Worm (Caenorhabditis elegans) whole organism, L3 larva: ENCODE results near the gene cogc-2.

ENCODE experiments used
- R02D3.7 ChIP-seq: fragments of 150-350 bp; optimal IDR thresholded peaks from 2 replicates; lab custom pipeline; 2014; ENCODE audit warnings: missing biosample characterization, missing genetic modification characterization
- ZK546.5 ChIP-seq: sonication (generic microtip); optimal IDR thresholded peaks from 2 replicates; lab custom pipeline; 2017; ENCODE audit warnings: missing biosample characterization, missing genetic modification characterization
- aly-2 ChIP-seq: fragments of 150-350 bp; optimal IDR thresholded peaks from 2 replicates; lab custom pipeline; 2014; ENCODE audit warnings: missing biosample characterization, missing genetic modification characterization
- ama-1 ChIP-seq: fragments of 150-350 bp; optimal IDR thresholded peaks from 2 replicates; lab custom pipeline; 2018
- ceh-16 ChIP-seq: sonication (generic microtip); optimal IDR thresholded peaks from 2 replicates; lab custom pipeline; 2017; ENCODE audit warnings: missing biosample characterization, missing genetic modification characterization
- ceh-28 ChIP-seq: fragments of 150-350 bp; optimal IDR thresholded peaks from 2 replicates; lab custom pipeline; 2014; ENCODE audit warnings: missing biosample characterization, missing genetic modification reagents, missing genetic modification characterization
- ceh-82 ChIP-seq: fragments of 150-350 bp; optimal IDR thresholded peaks from 2 replicates; lab custom pipeline; 2014; ENCODE audit warnings: missing biosample characterization, missing genetic modification characterization
- ceh-9 ChIP-seq: sonication (generic microtip); optimal IDR thresholded peaks from 2 replicates; lab custom pipeline; 2018; ENCODE audit warnings: missing biosample characterization, missing genetic modification characterization
- egl-27 ChIP-seq: sonication (generic microtip); optimal IDR thresholded peaks from 4 replicates; lab custom pipeline; 2017; ENCODE audit warnings: missing biosample characterization, missing genetic modification reagents, missing genetic modification characterization
- egl-5 ChIP-seq: fragments of 150-350 bp; optimal IDR thresholded peaks from 2 replicates; lab custom pipeline; 2017; ENCODE audit warnings: missing biosample characterization, missing genetic modification reagents, missing genetic modification characterization, inconsistent platforms
- elt-1 ChIP-seq: fragments of 150-350 bp; optimal IDR thresholded peaks from 2 replicates; lab custom pipeline; 2014; ENCODE audit warnings: missing biosample characterization, missing genetic modification characterization
- elt-2 ChIP-seq: sonication (generic microtip); optimal IDR thresholded peaks from 2 replicates; lab custom pipeline; 2016; ENCODE audit warnings: missing genetic modification reagents, mild to moderate bottlenecking, missing genetic modification characterization, missing compliant biosample characterization
- elt-3 ChIP-seq, 3 experiments: fragments of 150-350 bp in 1 of 3; sonication (generic microtip) in 2 of 3; optimal IDR thresholded peaks; 2 replicates in 2 of 3; 4 replicates in 1 of 3; lab custom pipeline; 2014 to 2017; ENCODE audit warnings: missing biosample characterization in 3 of 3, missing genetic modification characterization in 3 of 3
- eor-1 ChIP-seq, 2 experiments: fragments of 150-350 bp; optimal IDR thresholded peaks; 2 replicates each; lab custom pipeline; 2014 to 2018; ENCODE audit warnings: missing biosample characterization in 2 of 2, missing genetic modification characterization in 2 of 2
- fkh-10 ChIP-seq: sonication (generic microtip); optimal IDR thresholded peaks from 2 replicates; lab custom pipeline; 2017; ENCODE audit warnings: missing biosample characterization, missing genetic modification reagents, missing genetic modification characterization
- fkh-2 ChIP-seq: fragments of 150-350 bp; optimal IDR thresholded peaks from 2 replicates; lab custom pipeline; 2014; ENCODE audit warnings: missing biosample characterization, missing genetic modification reagents, missing genetic modification characterization
- fos-1 ChIP-seq: fragments of 150-350 bp; optimal IDR thresholded peaks from 2 replicates; lab custom pipeline; 2014; ENCODE audit warnings: missing biosample characterization, missing genetic modification characterization
- jun-1 ChIP-seq: fragments of 150-350 bp; optimal IDR thresholded peaks from 2 replicates; lab custom pipeline; 2014; ENCODE audit warnings: missing biosample characterization, missing genetic modification reagents, missing genetic modification characterization
- lin-15B ChIP-seq: fragments of 150-350 bp; optimal IDR thresholded peaks from 2 replicates; lab custom pipeline; 2014; ENCODE audit warnings: missing biosample characterization, missing genetic modification characterization
- lin-39 ChIP-seq: fragments of 150-350 bp; optimal IDR thresholded peaks from 2 replicates; lab custom pipeline; 2018; ENCODE audit warnings: missing biosample characterization, missing genetic modification reagents, missing genetic modification characterization
- lsy-12 ChIP-seq: sonication (generic microtip); optimal IDR thresholded peaks from 2 replicates; lab custom pipeline; 2016; ENCODE audit warnings: mild to moderate bottlenecking, missing genetic modification characterization, missing compliant biosample characterization
- mdl-1 ChIP-seq: fragments of 150-350 bp; optimal IDR thresholded peaks from 2 replicates; lab custom pipeline; 2014; ENCODE audit warnings: missing biosample characterization, missing genetic modification characterization
- nfya-1 ChIP-seq: sonication (generic microtip); optimal IDR thresholded peaks from 2 replicates; lab custom pipeline; 2017; ENCODE audit warnings: missing genetic modification characterization, mild to moderate bottlenecking, missing compliant biosample characterization, antibody characterized with exemption, moderate library complexity; ENCODE audit not compliant: insufficient read depth
- nhr-11 ChIP-seq: fragments of 150-350 bp; optimal IDR thresholded peaks from 2 replicates; lab custom pipeline; 2014; ENCODE audit warnings: missing biosample characterization, missing genetic modification characterization
- nhr-12 ChIP-seq: fragments of 150-350 bp; optimal IDR thresholded peaks from 2 replicates; lab custom pipeline; 2014; ENCODE audit warnings: missing biosample characterization, missing genetic modification characterization
- nhr-23 ChIP-seq: fragments of 150-350 bp; optimal IDR thresholded peaks from 2 replicates; lab custom pipeline; 2014; ENCODE audit warnings: missing biosample characterization, missing genetic modification reagents, missing genetic modification characterization
- nhr-237 ChIP-seq: fragments of 150-350 bp; optimal IDR thresholded peaks from 2 replicates; lab custom pipeline; 2014; ENCODE audit warnings: missing biosample characterization, missing genetic modification characterization
- nhr-28 ChIP-seq: fragments of 150-350 bp; optimal IDR thresholded peaks from 2 replicates; lab custom pipeline; 2014; ENCODE audit warnings: missing biosample characterization, missing genetic modification characterization
- nhr-43 ChIP-seq: sonication (generic microtip); optimal IDR thresholded peaks from 2 replicates; lab custom pipeline; 2016; ENCODE audit warnings: mild to moderate bottlenecking, missing genetic modification characterization, missing compliant biosample characterization; ENCODE audit not compliant: poor library complexity, severe bottlenecking
- nhr-67 ChIP-seq: fragments of 150-350 bp; optimal IDR thresholded peaks from 2 replicates; lab custom pipeline; 2014; ENCODE audit warnings: missing biosample characterization, missing genetic modification characterization
- nhr-76 ChIP-seq: fragments of 150-350 bp; sonication (generic microtip); optimal IDR thresholded peaks from 5 replicates; lab custom pipeline; 2014; ENCODE audit warnings: missing biosample characterization, missing genetic modification characterization
- nhr-77 ChIP-seq: fragments of 150-350 bp; optimal IDR thresholded peaks from 2 replicates; lab custom pipeline; 2014; ENCODE audit warnings: missing biosample characterization, missing genetic modification characterization
- pha-4 ChIP-seq: fragments of 150-350 bp; optimal IDR thresholded peaks from 2 replicates; lab custom pipeline; 2014; ENCODE audit warnings: missing biosample characterization, missing genetic modification reagents, missing genetic modification characterization
- pqm-1 ChIP-seq: fragments of 150-350 bp; optimal IDR thresholded peaks from 2 replicates; lab custom pipeline; 2017; ENCODE audit warnings: missing biosample characterization, missing genetic modification characterization, inconsistent platforms
- skn-1 ChIP-seq: fragments of 150-350 bp; optimal IDR thresholded peaks from 2 replicates; lab custom pipeline; 2014; ENCODE audit warnings: missing biosample characterization, missing genetic modification characterization
- snpc-4 ChIP-seq: fragments of 150-350 bp; optimal IDR thresholded peaks from 2 replicates; lab custom pipeline; 2014; ENCODE audit warnings: missing biosample characterization, missing genetic modification characterization
- unc-39 ChIP-seq: sonication (generic microtip); optimal IDR thresholded peaks from 4 replicates; lab custom pipeline; 2017; ENCODE audit warnings: missing biosample characterization, missing genetic modification characterization
- unc-62 ChIP-seq: fragments of 150-350 bp; sonication (generic microtip); optimal IDR thresholded peaks from 4 replicates; lab custom pipeline; 2014; ENCODE audit warnings: missing biosample characterization, missing genetic modification reagents, missing genetic modification characterization
- zag-1 ChIP-seq: fragments of 150-350 bp; optimal IDR thresholded peaks from 2 replicates; lab custom pipeline; 2014; ENCODE audit warnings: missing biosample characterization, missing genetic modification characterization
- ztf-11 ChIP-seq: fragments of 150-350 bp; optimal IDR thresholded peaks from 2 replicates; lab custom pipeline; 2014; ENCODE audit warnings: missing biosample characterization, missing genetic modification characterization

cogc-2 gene

ce11 chrIV:7081214-7081613, 41.8 kb upstream of the cogc-2 start, which contains the start of gene Y43B11AR.1:
Y43B11AR.1 (plus strand) TSS chrIV:7081514.
- TF ChIP-seq unc-39: no peak
- TF ChIP-seq nhr-76: no peak
- TF ChIP-seq pha-4 (tag; lab: Kevin White, UChicago): no peak
- TF ChIP-seq mdl-1 (tag; lab: Kevin White, UChicago): no peak
- no peak for TF ChIP-seq lin-15B (tag; lab: Kevin White, UChicago)
- no peak for TF ChIP-seq R02D3.7 (tag; lab: Kevin White, UChicago)
- TF ChIP-seq eor-1 (tag; optimal IDR thresholded peaks at IDR 0.05; lab: Kevin White, UChicago): no peak
- TF ChIP-seq nhr-77 (tag; lab: Kevin White, UChicago): no peak

- no peak for TF ChIP-seq jun-1 (tag; lab: Kevin White, UChicago)
- TF ChIP-seq nhr-23: no peak
- no peak for TF ChIP-seq aly-2 (tag; lab: Kevin White, UChicago)
- TF ChIP-seq ceh-82 (tag; lab: Kevin White, UChicago): no peak
- TF ChIP-seq nhr-12 (tag; lab: Kevin White, UChicago): no peak
- no peak for TF ChIP-seq fkh-10 (GFP tag; lab: Kevin White, UChicago)
- TF ChIP-seq pqm-1: no peak
- no peak for TF ChIP-seq egl-27 (tag; lab: Kevin White, UChicago)
- TF ChIP-seq fkh-2 (tag; lab: Kevin White, UChicago): no peak
- TF ChIP-seq ceh-28 (tag; lab: Kevin White, UChicago): no peak
- no peak for TF ChIP-seq elt-3 (tag; optimal IDR thresholded peaks at IDR 0.05; lab: Kevin White, UChicago)
- no peak for TF ChIP-seq nhr-28 (tag; lab: Kevin White, UChicago)
- no peak for TF ChIP-seq nhr-76
- TF ChIP-seq nhr-43 (tag; lab: Kevin White, UChicago): no peak
Observed at ce11 chrIV:7075063-7075462, 35.7 kb upstream of the cogc-2 start, which contains the start of gene srg-50. srg-50 (minus strand) TSS chrIV:7075163.

ce11 chrIV:7072110-7072509, 32.7 kb upstream of the cogc-2 start, which contains the start of gene srg-48:
srg-48 (plus strand) TSS chrIV:7072410.
- TF ChIP-seq nhr-11 (tag; lab: Kevin White, UChicago) (no peak), nhr-237 (tag; lab: Kevin White, UChicago) (no peak), ZK546.5 (no peak), nhr-23 (no peak), lsy-12 (no peak), skn-1 (tag; lab: Kevin White, UChicago) (no peak), elt-2 (tag; lab: Kevin White, UChicago) (no peak), lin-39 (tag; lab: Kevin White, UChicago) (no peak)

- TF ChIP-seq skn-1 (tag; lab: Kevin White, UChicago) (no peak), nhr-76 (no peak), ama-1 (lab: Kevin White, UChicago) (no peak), ztf-11 (tag; lab: Kevin White, UChicago) (no peak), nhr-67 (tag; lab: Kevin White, UChicago) (no peak), elt-2 (tag; lab: Kevin White, UChicago) (no peak), nhr-12 (tag; lab: Kevin White, UChicago) (no peak), fkh-10 (GFP tag; lab: Kevin White, UChicago) (no peak), egl-27 (tag; lab: Kevin White, UChicago) (no peak), fos-1 (tag; lab: Kevin White, UChicago) (no peak), ZK546.5 (no peak), snpc-4 (no peak), aly-2 (tag; lab: Kevin White, UChicago) (no peak)
- TF ChIP-seq, all 47 proteins: peak for 0
Observed at ce11 chrIV:7067446-7067845, 28.1 kb upstream of the cogc-2 start.

- no peak for TF ChIP-seq nhr-237 (tag; lab: Kevin White, UChicago)
- no peak for TF ChIP-seq nhr-67 (tag; lab: Kevin White, UChicago)
- TF ChIP-seq ceh-28 (tag; lab: Kevin White, UChicago): no peak
- TF ChIP-seq ceh-16: no peak
- TF ChIP-seq elt-2 (tag; lab: Kevin White, UChicago): no peak
- no peak for TF ChIP-seq unc-62
- no peak for TF ChIP-seq lsy-12
- TF ChIP-seq skn-1 (tag; lab: Kevin White, UChicago): no peak
- no peak for TF ChIP-seq zag-1 (tag; lab: Kevin White, UChicago)
- no peak for TF ChIP-seq ceh-9 (tag; lab: Kevin White, UChicago)
- no peak for TF ChIP-seq elt-1 (tag; lab: Kevin White, UChicago)
- no peak for TF ChIP-seq elt-3 (tag; optimal IDR thresholded peaks at IDR 0.05; lab: Kevin White, UChicago)
- TF ChIP-seq ama-1 (lab: Kevin White, UChicago): no peak
- no peak for TF ChIP-seq egl-27 (tag; lab: Kevin White, UChicago)
- no peak for TF ChIP-seq egl-5 (tag; lab: Kevin White, UChicago)
- no peak for TF ChIP-seq nfya-1 (tag; lab: Kevin White, UChicago)
- TF ChIP-seq, all 47 proteins: peak for 0
Observed at ce11 chrIV:7065022-7065421, 25.6 kb upstream of the cogc-2 start, which contains the start of gene Y43B11AL.1. Y43B11AL.1 (plus strand) TSS chrIV:7065322.
